Fruit fly (Drosophila melanogaster): ENCODE measurements around the gene atms.
A peak's percentile ranks its signal among the peaks of the same experiment; 100 is the strongest.

The atms gene

DNA sequence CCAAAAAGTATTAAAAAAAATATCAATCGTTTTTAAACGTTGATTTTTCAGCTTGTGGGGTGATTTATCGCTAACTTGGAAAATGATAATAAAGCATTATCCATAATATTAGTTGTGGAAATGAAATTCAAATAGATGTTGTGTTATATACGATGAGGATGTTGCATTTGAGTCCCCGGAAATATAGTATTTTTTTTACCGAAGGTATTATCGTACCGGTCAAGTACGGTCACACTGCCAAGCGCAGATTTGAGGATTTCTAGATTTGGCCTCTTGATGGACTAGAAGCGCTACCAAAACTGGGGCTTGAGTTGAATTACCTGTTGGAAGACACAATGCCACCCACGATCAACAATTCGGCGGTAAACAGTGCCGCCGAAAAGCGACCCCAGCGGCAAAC, 25.5 kb downstream of the atms start (continued):
- TF ChIP-seq cad (GFP tag; optimal IDR thresholded peaks at IDR 0.05) (no peak), NC2β (GFP tag; optimal IDR thresholded peaks at IDR 0.05) (peak; percentile 22), sim (GFP tag; IDR thresholded peaks at IDR 0.05) (no peak), pum (GFP tag; optimal IDR thresholded peaks at IDR 0.05) (peak; percentile 43), Abd-B (GFP tag; optimal IDR thresholded peaks at IDR 0.05) (no peak), Side (GFP tag; optimal IDR thresholded peaks at IDR 0.05) (no peak), CTCF (GFP tag; optimal IDR thresholded peaks at IDR 0.05) (no peak), unpg (GFP tag; optimal IDR thresholded peaks at IDR 0.05) (peak; percentile 33), HLHmδ (GFP tag; optimal IDR thresholded peaks at IDR 0.05) (no peak), CG17186 (GFP tag; optimal IDR thresholded peaks at IDR 0.05) (peak; percentile 37), CG13424 (tag; optimal IDR thresholded peaks at IDR 0.05) (peak; percentile 49), ci (GFP tag; IDR thresholded peaks at IDR 0.05) (no peak), CG8359 (GFP tag; optimal IDR thresholded peaks at IDR 0.05; ENCODE audit: borderline replicate concordance) (no peak), Fer3 (tag; optimal IDR thresholded peaks at IDR 0.05) (peak; percentile 43), MBD-R2 (GFP tag; IDR thresholded peaks at IDR 0.05) (peak; percentile 86), insv (GFP tag; optimal IDR thresholded peaks at IDR 0.05) (peak in 1 of 2 experiments; percentile 12), ash1 (GFP tag; optimal IDR thresholded peaks at IDR 0.05) (no peak), CG15696 (tag; optimal IDR thresholded peaks at IDR 0.05) (no peak), CG7987 (GFP tag; optimal IDR thresholded peaks at IDR 0.05) (no peak), aop (GFP tag; IDR thresholded peaks at IDR 0.05) (no peak), CG8765 (GFP tag; IDR thresholded peaks at IDR 0.05) (no peak), CG3847 (GFP tag; IDR thresholded peaks at IDR 0.05) (0 out of 2 replicates have a peak, but pooled peaks have one; percentile 29), stwl (tag; optimal IDR thresholded peaks at IDR 0.05) (peak; percentile 79), Mad (GFP tag; optimal IDR thresholded peaks at IDR 0.05) (no peak), CG14014 (GFP tag; IDR thresholded peaks at IDR 0.05) (no peak), sisA (GFP tag; IDR thresholded peaks at IDR 0.05) (no peak), MESR4 (GFP tag; optimal IDR thresholded peaks at IDR 0.05) (peak; percentile 75), CG9932 (GFP tag; IDR thresholded peaks at IDR 0.05) (peak; percentile 43), CG2120 (GFP tag; optimal IDR thresholded peaks at IDR 0.05) (peak; percentile 61), zfh1 (GFP tag; IDR thresholded peaks at IDR 0.05) (peak; percentile 58; the same call in 1 of the 3 replicates), Bdp1 (GFP tag; optimal IDR thresholded peaks at IDR 0.05) (no peak), esg (GFP tag; conservative IDR thresholded peaks at IDR 0.05) (peak; percentile 19; the same call in 1 of the 2 replicates), ham (GFP tag; IDR thresholded peaks at IDR 0.05) (no peak), ranshi (GFP tag; IDR thresholded peaks at IDR 0.05) (0 out of 2 replicates have a peak, but pooled peaks have one; percentile 28), CG14441 (GFP tag; IDR thresholded peaks at IDR 0.05) (peak; percentile 19; the same call in 1 of the 2 replicates), Dad (GFP tag; optimal IDR thresholded peaks at IDR 0.05) (no peak), Gug (GFP tag; IDR thresholded peaks at IDR 0.05) (no peak), abd-A (tag; optimal IDR thresholded peaks at IDR 0.05) (no peak), gcm (GFP tag; optimal IDR thresholded peaks at IDR 0.05) (no peak), CG7839 (tag; optimal IDR thresholded peaks at IDR 0.05) (peak; percentile 58), B-H2 (GFP tag; optimal IDR thresholded peaks at IDR 0.05) (no peak), Atf3 (GFP tag; optimal IDR thresholded peaks at IDR 0.05) (no peak), ind (GFP tag; optimal IDR thresholded peaks at IDR 0.05) (peak; percentile 16), NFAT (GFP tag; IDR thresholded peaks at IDR 0.05) (no peak), Fer1 (GFP tag; optimal IDR thresholded peaks at IDR 0.05) (peak; percentile 30), CG2202 (tag; optimal IDR thresholded peaks at IDR 0.05) (no peak), CG11456 (GFP tag; IDR thresholded peaks at IDR 0.05) (0 out of 3 replicates have a peak, but pooled peaks have one; percentile 14), CG1603 (tag; optimal IDR thresholded peaks at IDR 0.05) (peak; percentile 81), CG4707 (GFP tag; optimal IDR thresholded peaks at IDR 0.05) (no peak), Atf-2 (GFP tag; optimal IDR thresholded peaks at IDR 0.05) (no peak), CG17802 (tag; optimal IDR thresholded peaks at IDR 0.05) (peak; percentile 81), NfI (GFP tag; optimal IDR thresholded peaks at IDR 0.05) (peak; percentile 18)
